Worm (Caenorhabditis elegans) whole organism, late embryonic: ENCODE results near the gene mrpl-44.

Experiments
- F13H6.1 ChIP-seq: sonication (generic microtip); optimal IDR thresholded peaks from 2 replicates; lab custom pipeline; 2016; ENCODE audit warnings: missing genetic modification characterization, missing compliant biosample characterization
- dmd-4 ChIP-seq: sonication (generic microtip); optimal IDR thresholded peaks from 2 replicates; lab custom pipeline; 2016; ENCODE audit warnings: borderline replicate concordance, missing genetic modification characterization, missing compliant biosample characterization
- elt-2 ChIP-seq: sonication (generic microtip); optimal IDR thresholded peaks from 2 replicates; lab custom pipeline; 2016; ENCODE audit warnings: missing genetic modification reagents, missing genetic modification characterization, missing compliant biosample characterization
- gmeb-2 ChIP-seq: sonication (generic microtip); optimal IDR thresholded peaks from 2 replicates; lab custom pipeline; 2016; ENCODE audit warnings: missing genetic modification characterization, inconsistent platforms, missing compliant biosample characterization
- nhr-11 ChIP-seq: fragments of 150-350 bp; optimal IDR thresholded peaks from 2 replicates; lab custom pipeline; 2014; ENCODE audit warnings: missing biosample characterization, missing genetic modification characterization
- sox-4 ChIP-seq: sonication (generic microtip); optimal IDR thresholded peaks from 2 replicates; lab custom pipeline; 2017; ENCODE audit warnings: mild to moderate bottlenecking, missing genetic modification characterization, inconsistent platforms, missing compliant biosample characterization
- tbx-7 ChIP-seq: sonication (generic microtip); optimal IDR thresholded peaks from 2 replicates; lab custom pipeline; 2016; ENCODE audit warnings: missing genotype, missing genetic modification characterization, missing compliant biosample characterization

DNA sequence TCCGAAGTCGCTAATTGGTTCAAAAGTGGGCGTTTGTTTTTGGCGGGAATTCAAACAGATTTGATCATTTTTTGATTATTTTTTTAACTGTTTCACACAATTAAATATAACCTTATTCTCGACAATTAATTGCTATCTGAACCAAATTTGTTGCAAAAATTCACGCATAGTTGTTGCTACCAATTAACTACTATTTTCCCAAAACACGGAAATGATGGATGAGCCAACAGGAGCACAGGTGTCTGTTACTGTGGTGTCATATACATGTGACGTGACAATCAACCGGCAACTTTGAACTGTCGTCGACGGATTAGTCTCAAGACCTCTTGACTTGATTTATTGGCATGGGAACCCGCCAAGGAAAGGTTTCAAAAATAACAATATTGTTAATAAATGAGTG is 16.5 kb downstream of the mrpl-44 start:
- TF ChIP-seq sox-4, result no peak
- TF ChIP-seq dmd-4 (tag; lab: Kevin White, UChicago), result no peak
- TF ChIP-seq gmeb-2 (tag; lab: Kevin White, UChicago), result no peak
- no peak for TF ChIP-seq tbx-7 (tag; lab: Kevin White, UChicago)
- TF ChIP-seq elt-2 (tag; lab: Kevin White, UChicago), result no peak
- no peak for TF ChIP-seq nhr-11 (tag; lab: Kevin White, UChicago)
- no peak for TF ChIP-seq F13H6.1
